Worm (Caenorhabditis elegans) whole organism, L4/young adult: Measurements from ENCODE around the gene C01G10.18.

Experiments used
- dao-5 ChIP-seq: sonication (generic microtip); optimal IDR thresholded peaks from 2 replicates; lab custom pipeline; 2016; ENCODE audit warnings: missing genotype, missing genetic modification characterization, moderate library complexity, missing compliant biosample characterization
- him-1 ChIP-seq: sonication (generic microtip); optimal IDR thresholded peaks from 2 replicates; lab custom pipeline; 2016; ENCODE audit warnings: missing genotype, missing genetic modification reagents, missing genetic modification characterization, missing compliant biosample characterization

DNA sequence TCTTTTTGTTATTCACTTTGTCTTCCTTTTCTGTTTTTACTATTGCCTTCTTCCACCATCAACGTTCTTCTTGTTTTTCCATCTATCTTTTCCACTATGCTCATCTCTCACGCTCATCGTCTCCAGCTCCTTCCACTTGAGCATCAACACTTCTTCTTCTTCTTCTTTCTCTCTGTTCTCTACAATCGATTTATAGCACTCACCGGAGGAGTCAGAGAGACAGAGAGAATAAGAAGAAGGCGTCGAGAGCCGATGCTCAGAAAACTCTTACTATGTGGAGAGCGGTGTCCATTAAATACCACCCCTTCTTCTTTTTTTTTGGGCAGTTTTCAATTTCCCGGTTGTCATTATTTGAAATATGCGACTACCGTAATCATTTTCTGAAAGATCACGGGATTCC lies 13.6 kb downstream of the C01G10.18 start:
- TF ChIP-seq him-1 (tag; lab: Kevin White, UChicago) (peak; percentile 3), dao-5 (tag; lab: Kevin White, UChicago) (no peak)
